Worm (Caenorhabditis elegans) whole organism, L4 larva: ENCODE data around the gene ZK897.10.
"Not testable (repeated sequence)": the region's sequence is repeated elsewhere in the genome, so short reads cannot be mapped to it uniquely, and the experiment has no call there.

ENCODE experiments used
- F37D6.2 ChIP-seq: sonication (generic microtip); optimal IDR thresholded peaks from 2 replicates; lab custom pipeline; 2016; ENCODE audit warnings: mild to moderate bottlenecking, missing genetic modification characterization, missing compliant biosample characterization
- F49E8.2 ChIP-seq: sonication (generic microtip); optimal IDR thresholded peaks from 2 replicates; lab custom pipeline; 2016; ENCODE audit warnings: missing compliant biosample characterization, mild to moderate bottlenecking, missing genetic modification characterization, borderline replicate concordance
- T26A8.4 ChIP-seq: fragments of 200-800 bp; sonication (Bioruptor generic); IDR thresholded peaks from 2 replicates; pipeline ENCODE4 v1.3.6; 2022; ENCODE audit warnings: missing genetic modification characterization, missing compliant biosample characterization
- Y48G9A.11 ChIP-seq: fragments of 200-800 bp; sonication (Bioruptor generic); IDR thresholded peaks from 2 replicates; pipeline ENCODE4 v1.3.6; 2022; ENCODE audit warnings: missing genetic modification reagents, missing genetic modification characterization, missing compliant biosample characterization
- aly-2 ChIP-seq: sonication (generic microtip); optimal IDR thresholded peaks from 2 replicates; lab custom pipeline; 2018; ENCODE audit warnings: missing biosample characterization, missing genetic modification characterization
- ama-1 ChIP-seq: fragments of 150-350 bp; optimal IDR thresholded peaks from 2 replicates; lab custom pipeline; 2014; ENCODE audit warnings: inconsistent platforms, mixed read lengths
- arid-1 ChIP-seq: fragments of 200-800 bp; sonication (Bioruptor generic); conservative IDR thresholded peaks from 2 replicates; pipeline ENCODE4 v1.3.6; 2022; ENCODE audit warnings: missing genetic modification reagents, missing genetic modification characterization, missing compliant biosample characterization
- ceh-20 ChIP-seq: fragments of 200-800 bp; sonication (Bioruptor generic); IDR thresholded peaks from 2 replicates; pipeline ENCODE4 v1.3.6; 2022; ENCODE audit warnings: missing genetic modification reagents, missing genetic modification characterization, missing compliant biosample characterization
- ceh-32 ChIP-seq: sonication (generic microtip); optimal IDR thresholded peaks from 2 replicates; lab custom pipeline; 2016; ENCODE audit warnings: mild to moderate bottlenecking, missing genetic modification characterization, missing compliant biosample characterization; ENCODE audit not compliant: poor library complexity
- cey-2 ChIP-seq: sonication (generic microtip); optimal IDR thresholded peaks from 3 replicates; lab custom pipeline; 2017; ENCODE audit warnings: missing genetic modification characterization, mild to moderate bottlenecking, missing compliant biosample characterization, antibody characterized with exemption, borderline replicate concordance; ENCODE audit not compliant: insufficient read depth
- ctbp-1 ChIP-seq: fragments of 200-800 bp; sonication (Bioruptor generic); IDR thresholded peaks from 2 replicates; pipeline ENCODE4 v1.3.6; 2022; ENCODE audit warnings: missing genetic modification reagents, missing genetic modification characterization, missing compliant biosample characterization
- daf-12 ChIP-seq: fragments of 150-350 bp; optimal IDR thresholded peaks from 2 replicates; lab custom pipeline; 2014; ENCODE audit warnings: missing biosample characterization, missing genetic modification reagents, missing genetic modification characterization
- daf-16 ChIP-seq, 3 experiments: sonication (generic microtip); optimal IDR thresholded peaks; 2 replicates each; lab custom pipeline; 2016 to 2017; ENCODE audit warnings: missing genetic modification characterization in 3 of 3, missing genetic modification reagents in 3 of 3, mild to moderate bottlenecking in 2 of 3, missing compliant biosample characterization in 2 of 3, missing biosample characterization in 1 of 3, moderate library complexity in 1 of 3
- duxl-1 ChIP-seq: sonication (generic microtip); optimal IDR thresholded peaks from 2 replicates; lab custom pipeline; 2016; ENCODE audit warnings: mild to moderate bottlenecking, missing genetic modification characterization, moderate library complexity, missing compliant biosample characterization; ENCODE audit not compliant: poor library complexity
- gei-8 ChIP-seq: fragments of 200-800 bp; sonication (Bioruptor generic); optimal IDR thresholded peaks from 2 replicates; lab custom pipeline; 2018; ENCODE audit warnings: mild to moderate bottlenecking, missing genetic modification characterization, missing compliant biosample characterization
- hlh-11 ChIP-seq: fragments of 200-800 bp; sonication (Bioruptor generic); optimal IDR thresholded peaks from 2 replicates; lab custom pipeline; 2018; ENCODE audit warnings: mild to moderate bottlenecking, missing genetic modification characterization, missing compliant biosample characterization
- hmg-1.1 ChIP-seq: fragments of 200-800 bp; sonication (Bioruptor generic); IDR thresholded peaks from 2 replicates; pipeline ENCODE4 v1.3.6; 2022; ENCODE audit warnings: missing genetic modification reagents, missing genetic modification characterization, missing compliant biosample characterization
- lim-7 ChIP-seq: fragments of 200-800 bp; sonication (Bioruptor generic); IDR thresholded peaks from 2 replicates; pipeline ENCODE4 v1.3.6; 2022; ENCODE audit warnings: missing genetic modification characterization, missing compliant biosample characterization
- lin-1 ChIP-seq: fragments of 200-800 bp; sonication (Bioruptor generic); IDR thresholded peaks from 2 replicates; pipeline ENCODE4 v1.3.6; 2022; ENCODE audit warnings: missing genetic modification reagents, missing genetic modification characterization, missing compliant biosample characterization
- lin-38 ChIP-seq: fragments of 200-800 bp; sonication (Bioruptor generic); IDR thresholded peaks from 2 replicates; pipeline ENCODE4 v1.3.6; 2022; ENCODE audit warnings: missing genetic modification reagents, missing genetic modification characterization, missing compliant biosample characterization
- mdt-29 ChIP-seq: fragments of 200-800 bp; sonication (Bioruptor generic); IDR thresholded peaks from 2 replicates; pipeline ENCODE4 v1.3.6; 2022; ENCODE audit warnings: missing genetic modification reagents, missing genetic modification characterization, missing compliant biosample characterization
- mes-2 ChIP-seq: sonication (generic microtip); optimal IDR thresholded peaks from 2 replicates; lab custom pipeline; 2016; ENCODE audit warnings: missing genotype, mild to moderate bottlenecking, missing genetic modification characterization, missing compliant biosample characterization; ENCODE audit not compliant: poor library complexity, severe bottlenecking
- mxl-2 ChIP-seq: fragments of 200-800 bp; sonication (Bioruptor generic); conservative IDR thresholded peaks from 2 replicates; pipeline ENCODE4 v1.3.6; 2022; ENCODE audit warnings: missing genetic modification reagents, missing genetic modification characterization, missing compliant biosample characterization
- nhr-102 ChIP-seq: sonication (generic microtip); optimal IDR thresholded peaks from 2 replicates; lab custom pipeline; 2016; ENCODE audit warnings: mild to moderate bottlenecking, missing genetic modification characterization, moderate library complexity, missing compliant biosample characterization
- nhr-111 ChIP-seq: fragments of 200-800 bp; sonication (Bioruptor generic); optimal IDR thresholded peaks from 2 replicates; lab custom pipeline; 2018; ENCODE audit warnings: mild to moderate bottlenecking, missing genetic modification characterization, missing compliant biosample characterization
- nhr-237 ChIP-seq: sonication (generic microtip); optimal IDR thresholded peaks from 2 replicates; lab custom pipeline; 2017; ENCODE audit warnings: missing biosample characterization, missing genetic modification characterization
- nhr-28 ChIP-seq: fragments of 150-350 bp; optimal IDR thresholded peaks from 2 replicates; lab custom pipeline; 2014; ENCODE audit warnings: missing biosample characterization, missing genetic modification characterization
- nhr-6 ChIP-seq: fragments of 150-350 bp; optimal IDR thresholded peaks from 2 replicates; lab custom pipeline; 2014; ENCODE audit warnings: missing biosample characterization, missing genetic modification characterization
- nhr-76 ChIP-seq: fragments of 150-350 bp; optimal IDR thresholded peaks from 2 replicates; lab custom pipeline; 2014; ENCODE audit warnings: missing biosample characterization, missing genetic modification characterization
- rbr-2 ChIP-seq: sonication (generic microtip); optimal IDR thresholded peaks from 2 replicates; lab custom pipeline; 2016; ENCODE audit warnings: missing genotype, missing genetic modification characterization, missing compliant biosample characterization
- skn-1 ChIP-seq: fragments of 150-350 bp; optimal IDR thresholded peaks from 2 replicates; lab custom pipeline; 2014; ENCODE audit warnings: missing biosample characterization, missing genetic modification characterization
- snpc-1.2 ChIP-seq: fragments of 200-800 bp; sonication (Bioruptor generic); IDR thresholded peaks from 2 replicates; pipeline ENCODE4 v1.3.6; 2022; ENCODE audit warnings: missing genetic modification reagents, missing genetic modification characterization, missing compliant biosample characterization
- snpc-4 ChIP-seq: fragments of 150-350 bp; optimal IDR thresholded peaks from 2 replicates; lab custom pipeline; 2014; ENCODE audit warnings: missing biosample characterization, missing genetic modification characterization
- spr-3 ChIP-seq: fragments of 200-800 bp; sonication (Bioruptor generic); optimal IDR thresholded peaks from 2 replicates; lab custom pipeline; 2018; ENCODE audit warnings: mild to moderate bottlenecking, missing genetic modification characterization, missing compliant biosample characterization
- unc-130 ChIP-seq: sonication (generic microtip); optimal IDR thresholded peaks from 2 replicates; lab custom pipeline; 2016; ENCODE audit warnings: missing genetic modification reagents, missing genetic modification characterization, missing compliant biosample characterization
- zfp-2 ChIP-seq: sonication (generic microtip); optimal IDR thresholded peaks from 2 replicates; lab custom pipeline; 2016; ENCODE audit warnings: mild to moderate bottlenecking, missing genetic modification characterization, missing compliant biosample characterization
- zip-11 ChIP-seq: fragments of 200-800 bp; sonication (Bioruptor generic); IDR thresholded peaks from 2 replicates; pipeline ENCODE4 v1.3.6; 2022; ENCODE audit warnings: missing genetic modification characterization, missing compliant biosample characterization
- zip-2 ChIP-seq: fragments of 150-350 bp; optimal IDR thresholded peaks from 2 replicates; lab custom pipeline; 2014; ENCODE audit warnings: missing biosample characterization, missing genetic modification characterization
- ztf-7 ChIP-seq: fragments of 150-350 bp; optimal IDR thresholded peaks from 2 replicates; lab custom pipeline; 2014; ENCODE audit warnings: missing biosample characterization, missing genetic modification characterization

The ZK897.10 gene

ce11 chrIV:12785988-12786387 lies 20.8 kb downstream of the ZK897.10 start (continued):
- no peak for TF ChIP-seq skn-1
- TF ChIP-seq zfp-2 = no peak
- no peak for TF ChIP-seq aly-2
- TF ChIP-seq rbr-2 (tag; lab: Kevin White, UChicago) = no peak
- TF ChIP-seq hmg-1.1 (GFP tag; lab: Robert Waterston, UW) = no peak
- TF ChIP-seq zip-2 = no peak
- TF ChIP-seq mdt-29 (GFP tag; lab: Robert Waterston, UW) = peak; percentile 42; the same call in 1 of the 2 replicates
- no peak for TF ChIP-seq cey-2
- TF ChIP-seq T26A8.4 (GFP tag; lab: Robert Waterston, UW) = no peak
- TF ChIP-seq F37D6.2 (tag; lab: Kevin White, UChicago) = no peak
- TF ChIP-seq nhr-237 (tag; lab: Kevin White, UChicago) = no peak
- TF ChIP-seq gei-8 (GFP tag; lab: Kevin White, UChicago) = no peak
- no peak for TF ChIP-seq ctbp-1 (GFP tag; lab: Robert Waterston, UW)
- no peak for TF ChIP-seq spr-3 (GFP tag; lab: Kevin White, UChicago)
- no peak for TF ChIP-seq ztf-7 (tag; lab: Kevin White, UChicago)
- TF ChIP-seq Y48G9A.11 (GFP tag; lab: Robert Waterston, UW) = peak; percentile 36; the same call in 1 of the 2 replicates
- TF ChIP-seq hlh-11 (tag; lab: Kevin White, UChicago) = no peak
- peak; percentile 75 for TF ChIP-seq F49E8.2 (tag; lab: Kevin White, UChicago)
- TF ChIP-seq zip-11 = no peak
- TF ChIP-seq ceh-20 (GFP tag; lab: Robert Waterston, UW) = no peak
- no peak for TF ChIP-seq duxl-1 (tag; lab: Kevin White, UChicago)
- TF ChIP-seq ceh-32 = no peak
- TF ChIP-seq nhr-6 (tag; lab: Kevin White, UChicago) = no peak
- no peak for TF ChIP-seq nhr-111
- TF ChIP-seq ama-1 (lab: Kevin White, UChicago) = no peak
- TF ChIP-seq nhr-76 (tag; lab: Kevin White, UChicago) = no peak
- no peak for TF ChIP-seq daf-12 (tag; lab: Kevin White, UChicago)
- TF ChIP-seq mxl-2 (GFP tag; lab: Robert Waterston, UW) = no peak
- TF ChIP-seq arid-1 (GFP tag; lab: Robert Waterston, UW) = no peak
- no peak for TF ChIP-seq nhr-28 (tag; lab: Kevin White, UChicago)
- TF ChIP-seq, all 104 proteins: peak for 6

- TF ChIP-seq arid-1 (GFP tag; lab: Robert Waterston, UW) (0 out of 2 replicates have a peak, but pooled peaks have one; percentile 41), lin-38 (GFP tag; lab: Robert Waterston, UW) (peak; percentile 48; the same call in 1 of the 2 replicates), nhr-102 (tag; lab: Kevin White, UChicago) (peak; percentile 46), mes-2 (tag; lab: Kevin White, UChicago) (peak; percentile 49), Y48G9A.11 (GFP tag; lab: Robert Waterston, UW) (peak; percentile 55; the same call in 1 of the 2 replicates), daf-16 (tag; optimal IDR thresholded peaks at IDR 0.05; lab: Kevin White, UChicago) (peak; percentile 16), T26A8.4 (GFP tag; lab: Robert Waterston, UW) (peak; percentile 62), lin-1 (GFP tag; lab: Robert Waterston, UW) (0 out of 2 replicates have a peak, but pooled peaks have one; percentile 35), snpc-1.2 (peak; percentile 95), snpc-4 (tag; lab: Kevin White, UChicago) (peak; percentile 55), unc-130 (GFP tag; lab: Kevin White, UChicago) (peak; percentile 43), F49E8.2 (tag; lab: Kevin White, UChicago) (peak; percentile 72), lim-7 (GFP tag; lab: Robert Waterston, UW) (0 out of 2 replicates have a peak, but pooled peaks have one; percentile 13), hlh-11 (tag; lab: Kevin White, UChicago) (peak; percentile 11), mdt-29 (GFP tag; lab: Robert Waterston, UW) (0 out of 2 replicates have a peak, but pooled peaks have one; percentile 45)
- TF ChIP-seq daf-16 (GFP tag; optimal IDR thresholded peaks at IDR 0.05; lab: Kevin White, UChicago) = not testable (repeated sequence)
- TF ChIP-seq, all 104 proteins: peak for 15; not testable (repeated sequence) for 89
Observed at ce11 chrIV:12786996-12787395, 21.8 kb downstream of the ZK897.10 start.
